Worm (Caenorhabditis elegans): Measurements from ENCODE around the gene W06G6.2.

- TF ChIP-seq ztf-11 (tag; optimal IDR thresholded peaks at IDR 0.05): no peak
- TF ChIP-seq fos-1 (tag; optimal IDR thresholded peaks at IDR 0.05): no peak
- TF ChIP-seq nhr-129 (tag; optimal IDR thresholded peaks at IDR 0.05): no peak
- TF ChIP-seq nhr-237 (tag; optimal IDR thresholded peaks at IDR 0.05): no peak
- TF ChIP-seq alr-1 (tag; optimal IDR thresholded peaks at IDR 0.05): no peak
- no peak for TF ChIP-seq ztf-1 (GFP tag; conservative IDR thresholded peaks at IDR 0.05)
- TF ChIP-seq ama-1 (optimal IDR thresholded peaks at IDR 0.05): no peak
- no peak for TF ChIP-seq F13H6.1 (tag; optimal IDR thresholded peaks at IDR 0.05)
- TF ChIP-seq unc-39 (tag; optimal IDR thresholded peaks at IDR 0.05): no peak
Observed at ce11 chrV:16675553-16675952, 46.5 kb downstream of the W06G6.2 start, which contains the start of gene srz-1.

All from whole organism, L2 larva.